Fruit fly (Drosophila melanogaster) whole organism, wandering third instar larva: ENCODE results near the gene bora.

Source experiments
- Abd-B ChIP-seq: fragments of >200 bp; optimal IDR thresholded peaks from 2 replicates; lab custom pipeline; 2017; ENCODE audit warnings: missing biosample characterization, missing genetic modification characterization
- CG32264 ChIP-seq: fragments of 200-800 bp; sonication (Bioruptor generic); optimal IDR thresholded peaks from 2 replicates; lab custom pipeline; 2016; ENCODE audit warnings: missing biosample characterization, missing genetic modification characterization
- CG9705 ChIP-seq: fragments of 200-800 bp; sonication (Bioruptor generic); optimal IDR thresholded peaks from 2 replicates; lab custom pipeline; 2018; ENCODE audit warnings: missing biosample characterization, mild to moderate bottlenecking, missing genetic modification characterization
- CrebA ChIP-seq: fragments of 200-800 bp; sonication (Bioruptor generic); optimal IDR thresholded peaks from 2 replicates; lab custom pipeline; 2016; ENCODE audit warnings: missing biosample characterization, mild to moderate bottlenecking, missing genetic modification characterization, borderline replicate concordance
- Dfd ChIP-seq: fragments of >200 bp; optimal IDR thresholded peaks from 2 replicates; lab custom pipeline; 2017; ENCODE audit warnings: missing biosample characterization, missing genetic modification characterization
- HLH106 ChIP-seq: fragments of 200-800 bp; optimal IDR thresholded peaks from 3 replicates; lab custom pipeline; 2019; ENCODE audit warnings: missing biosample characterization, mild to moderate bottlenecking, missing genetic modification characterization, moderate library complexity
- Hnf4 ChIP-seq: fragments of 200-800 bp; sonication (Bioruptor generic); optimal IDR thresholded peaks from 2 replicates; lab custom pipeline; 2016; ENCODE audit warnings: missing biosample characterization, mild to moderate bottlenecking, missing genetic modification characterization
- Hr78 ChIP-seq: fragments of >200 bp; optimal IDR thresholded peaks from 2 replicates; lab custom pipeline; 2017; ENCODE audit warnings: missing biosample characterization, missing genetic modification characterization
- Mio ChIP-seq: sonication (Bioruptor generic); optimal IDR thresholded peaks from 2 replicates; lab custom pipeline; 2016; ENCODE audit warnings: missing biosample characterization, missing genetic modification characterization
- Myc ChIP-seq: fragments of >200 bp; optimal IDR thresholded peaks from 2 replicates; lab custom pipeline; 2017
- N ChIP-seq: fragments of >200 bp; optimal IDR thresholded peaks from 2 replicates; lab custom pipeline; 2018; ENCODE audit warnings: missing biosample characterization, missing external identifiers, missing genetic modification characterization
- OdsH ChIP-seq: fragments of 200-800 bp; sonication (Bioruptor generic); optimal IDR thresholded peaks from 2 replicates; lab custom pipeline; 2016; ENCODE audit warnings: missing biosample characterization, mild to moderate bottlenecking, missing genetic modification characterization
- Rel ChIP-seq, 2 experiments: fragments of 200-800 bp; sonication (Bioruptor generic) in 1 of 2; optimal IDR thresholded peaks; 2 replicates in 1 of 2; 3 replicates in 1 of 2; lab custom pipeline; 2016 to 2019; ENCODE audit warnings: mild to moderate bottlenecking in 2 of 2, missing biosample characterization in 2 of 2, missing genetic modification characterization in 2 of 2, moderate library complexity in 1 of 2
- Sp1 ChIP-seq: fragments of 200-800 bp; sonication (Bioruptor generic); optimal IDR thresholded peaks from 3 replicates; lab custom pipeline; 2019; ENCODE audit warnings: missing biosample characterization, mild to moderate bottlenecking, missing genetic modification characterization, moderate library complexity
- Vsx2 ChIP-seq: fragments of 200-300, 225-300 bp; sonication (Bioruptor generic); optimal IDR thresholded peaks from 2 replicates; lab custom pipeline; 2018; ENCODE audit warnings: missing biosample characterization, missing genetic modification characterization; ENCODE audit not compliant: partially characterized antibody
- br ChIP-seq: fragments of 200-800 bp; sonication (Bioruptor generic); optimal IDR thresholded peaks from 2 replicates; lab custom pipeline; 2016; ENCODE audit warnings: missing biosample characterization, missing genetic modification characterization
- brk ChIP-seq: fragments of 200-800 bp; sonication (Bioruptor generic); optimal IDR thresholded peaks from 2 replicates; lab custom pipeline; 2016; ENCODE audit warnings: missing biosample characterization, mild to moderate bottlenecking, missing genetic modification characterization
- dl ChIP-seq, 2 experiments: fragments of 175-275, 200-275 bp in 1 of 2; fragments of 200-275 bp in 1 of 2; sonication (Bioruptor generic); optimal IDR thresholded peaks; lab custom pipeline; 2018; ENCODE audit warnings: mild to moderate bottlenecking in 2 of 2, missing biosample characterization in 2 of 2, missing genetic modification characterization in 2 of 2, moderate library complexity in 2 of 2; ENCODE audit not compliant: partially characterized antibody in 2 of 2, insufficient read depth in 1 of 2
- dmrt93B ChIP-seq: fragments of 200-800 bp; sonication (Bioruptor generic); optimal IDR thresholded peaks from 2 replicates; lab custom pipeline; 2018; ENCODE audit warnings: missing biosample characterization, mild to moderate bottlenecking, missing genetic modification characterization
- dsf ChIP-seq: sonication (Bioruptor generic); optimal IDR thresholded peaks from 2 replicates; lab custom pipeline; 2016; ENCODE audit warnings: missing biosample characterization, missing genetic modification characterization, borderline replicate concordance
- ey ChIP-seq: fragments of 200-800 bp; sonication (Bioruptor generic); optimal IDR thresholded peaks from 2 replicates; lab custom pipeline; 2016; ENCODE audit warnings: missing biosample characterization, missing genetic modification characterization
- foxo ChIP-seq, 2 experiments: fragments of 200-800 bp; sonication (Bioruptor generic); optimal IDR thresholded peaks; 2 replicates in 1 of 2; 3 replicates in 1 of 2; lab custom pipeline; 2016 to 2017; ENCODE audit warnings: missing biosample characterization in 2 of 2, missing genetic modification characterization in 2 of 2
- fru ChIP-seq: fragments of 200-800 bp; sonication (Bioruptor generic); optimal IDR thresholded peaks from 3 replicates; lab custom pipeline; 2016; ENCODE audit warnings: missing biosample characterization, mild to moderate bottlenecking, missing genetic modification characterization
- h ChIP-seq: fragments of 200-800 bp; sonication (Bioruptor generic); optimal IDR thresholded peaks from 3 replicates; lab custom pipeline; 2016; ENCODE audit warnings: missing biosample characterization, mild to moderate bottlenecking, missing genetic modification characterization
- jim ChIP-seq: fragments of 175-275, 200-325 bp; sonication (Bioruptor generic); optimal IDR thresholded peaks from 2 replicates; lab custom pipeline; 2016; ENCODE audit warnings: missing biosample characterization, mild to moderate bottlenecking, missing genetic modification characterization
- lola ChIP-seq: fragments of >200 bp; optimal IDR thresholded peaks from 2 replicates; lab custom pipeline; 2017; ENCODE audit warnings: missing biosample characterization, missing genetic modification characterization
- pan ChIP-seq: fragments of >200 bp; optimal IDR thresholded peaks from 2 replicates; lab custom pipeline; 2017
- rgr ChIP-seq: fragments of 200-800 bp; sonication (Bioruptor generic); optimal IDR thresholded peaks from 3 replicates; lab custom pipeline; 2016; ENCODE audit warnings: missing biosample characterization, mild to moderate bottlenecking, missing genetic modification characterization
- sage ChIP-seq: fragments of 200-800 bp; sonication (Bioruptor generic); optimal IDR thresholded peaks from 2 replicates; lab custom pipeline; 2016; ENCODE audit warnings: missing biosample characterization, mild to moderate bottlenecking, missing genetic modification characterization
- sv ChIP-seq: fragments of 200-800 bp; sonication (Bioruptor generic); optimal IDR thresholded peaks from 3 replicates; lab custom pipeline; 2016; ENCODE audit warnings: missing biosample characterization, missing genetic modification characterization
- tai ChIP-seq: sonication (Bioruptor generic); optimal IDR thresholded peaks from 2 replicates; lab custom pipeline; 2016; ENCODE audit warnings: missing biosample characterization, missing genetic modification characterization
- usp ChIP-seq: fragments of >200 bp; optimal IDR thresholded peaks from 2 replicates; lab custom pipeline; 2017; ENCODE audit warnings: missing biosample characterization, missing genetic modification characterization
- woc ChIP-seq: sonication (Bioruptor generic); optimal IDR thresholded peaks from 2 replicates; lab custom pipeline; 2016; ENCODE audit warnings: missing biosample characterization, mild to moderate bottlenecking, missing genetic modification characterization

bora gene

DNA sequence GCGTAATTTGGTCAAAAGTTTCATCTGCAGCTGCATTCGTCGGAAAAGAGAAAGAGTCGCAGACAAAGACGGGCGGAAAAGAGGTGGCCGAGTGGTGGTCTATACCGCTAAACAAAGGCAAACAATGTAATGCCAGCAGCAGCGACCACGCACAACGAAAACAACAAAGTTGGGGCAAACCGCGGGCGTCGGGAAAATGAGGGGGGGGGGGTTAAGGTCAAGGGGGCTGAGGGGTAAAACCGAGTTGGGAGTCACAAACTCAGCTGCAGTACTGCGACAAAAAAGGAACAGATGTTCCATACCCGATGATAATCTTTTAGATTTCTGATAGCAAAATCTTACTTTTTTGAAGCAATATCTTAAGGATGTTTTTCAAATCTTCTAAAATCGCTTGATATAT lies 14.3 kb downstream of the bora start:
- TF ChIP-seq lola (no peak), CG32264 (GFP tag; lab: Kevin White, UChicago) (no peak), usp (GFP tag; lab: Kevin White, UChicago) (no peak), woc (no peak), tai (GFP tag; lab: Kevin White, UChicago) (no peak), Sp1 (GFP tag; lab: Kevin White, UChicago) (no peak), CG9705 (GFP tag; lab: Kevin White, UChicago) (no peak), brk (GFP tag; lab: Kevin White, UChicago) (no peak), Dfd (GFP tag; lab: Kevin White, UChicago) (no peak), Myc (no peak), sv (GFP tag; lab: Kevin White, UChicago) (no peak), Mio (no peak), dmrt93B (GFP tag; lab: Kevin White, UChicago) (no peak), Hr78 (GFP tag; lab: Kevin White, UChicago) (no peak), HLH106 (tag; lab: Kevin White, UChicago) (no peak), rgr (no peak), ey (GFP tag; lab: Kevin White, UChicago) (no peak), fru (GFP tag; lab: Kevin White, UChicago) (no peak)
- TF ChIP-seq, all 38 proteins: peak for 0

DNA sequence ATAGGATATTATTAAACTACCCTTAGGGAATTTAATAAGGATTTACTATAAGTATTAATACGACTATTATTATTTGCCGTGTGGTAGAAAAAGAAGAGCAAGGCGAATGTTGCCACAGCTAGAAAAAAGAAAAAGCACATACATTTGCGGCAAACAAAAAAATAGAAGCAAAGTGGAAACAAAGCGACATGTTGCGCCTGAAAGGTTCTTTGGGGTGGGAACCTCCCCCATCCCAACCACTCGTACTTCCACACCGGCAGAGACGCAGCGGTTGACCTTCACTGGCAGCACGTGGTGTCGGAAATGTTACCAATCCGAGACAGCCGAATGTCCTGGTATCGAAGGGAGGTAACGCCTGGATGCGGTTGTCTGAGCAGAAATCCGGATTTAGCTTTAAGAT lies 14.9 kb downstream of the bora start:
- no peak for TF ChIP-seq CrebA (GFP tag; lab: Kevin White, UChicago)
- no peak for TF ChIP-seq tai (GFP tag; lab: Kevin White, UChicago)
- no peak for TF ChIP-seq Rel (GFP tag; optimal IDR thresholded peaks at IDR 0.05; lab: Kevin White, UChicago)
- TF ChIP-seq Rel (tag; optimal IDR thresholded peaks at IDR 0.05; lab: Kevin White, UChicago) = no peak
- no peak for TF ChIP-seq h
- no peak for TF ChIP-seq HLH106 (tag; lab: Kevin White, UChicago)
- no peak for TF ChIP-seq Hr78 (GFP tag; lab: Kevin White, UChicago)
- no peak for TF ChIP-seq dsf (GFP tag; lab: Kevin White, UChicago)
- TF ChIP-seq dmrt93B (GFP tag; lab: Kevin White, UChicago) = no peak
- TF ChIP-seq Mio = no peak
- no peak for TF ChIP-seq pan
- TF ChIP-seq Abd-B = no peak
- no peak for TF ChIP-seq Dfd (GFP tag; lab: Kevin White, UChicago)
- TF ChIP-seq N = no peak
- TF ChIP-seq, all 38 proteins: peak for 0

DNA sequence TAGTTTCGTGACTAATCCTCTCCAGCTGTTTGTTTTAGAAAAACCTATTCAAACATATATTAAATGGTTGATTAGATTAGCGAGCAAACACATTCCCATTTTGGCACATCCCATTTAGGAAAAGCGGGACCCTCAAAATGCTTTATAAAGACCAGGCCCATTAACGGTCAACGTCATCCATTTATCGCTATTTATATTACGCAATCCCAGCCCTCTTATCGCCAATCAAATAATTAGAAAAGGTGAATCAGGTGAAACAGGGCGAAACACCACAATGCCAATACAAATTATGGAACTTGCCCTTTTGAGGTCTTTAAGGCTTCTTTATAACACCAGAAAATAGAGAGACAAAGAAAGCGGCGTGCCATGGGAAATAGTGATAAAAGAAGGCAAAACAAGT lies 15.6 kb downstream of the bora start:
- TF ChIP-seq Hr78 (GFP tag; lab: Kevin White, UChicago) (no peak), dsf (GFP tag; lab: Kevin White, UChicago) (no peak), HLH106 (tag; lab: Kevin White, UChicago) (no peak), Mio (no peak), foxo (GFP tag; optimal IDR thresholded peaks at IDR 0.05; lab: Kevin White, UChicago) (no peak), Myc (no peak), Abd-B (no peak), Rel (GFP tag; optimal IDR thresholded peaks at IDR 0.05; lab: Kevin White, UChicago) (no peak), Rel (tag; optimal IDR thresholded peaks at IDR 0.05; lab: Kevin White, UChicago) (no peak), CG9705 (GFP tag; lab: Kevin White, UChicago) (no peak), fru (GFP tag; lab: Kevin White, UChicago) (no peak), CG32264 (GFP tag; lab: Kevin White, UChicago) (no peak), Vsx2 (GFP tag; lab: Kevin White, UChicago) (no peak), sage (GFP tag; lab: Kevin White, UChicago) (no peak), dl (GFP tag; optimal IDR thresholded peaks at IDR 0.05; lab: Kevin White, UChicago; ENCODE audit: insufficient read depth in 1 of 2, partially characterized antibody in 2 of 2) (no peak), woc (no peak), ey (GFP tag; lab: Kevin White, UChicago) (no peak), h (no peak)

DNA sequence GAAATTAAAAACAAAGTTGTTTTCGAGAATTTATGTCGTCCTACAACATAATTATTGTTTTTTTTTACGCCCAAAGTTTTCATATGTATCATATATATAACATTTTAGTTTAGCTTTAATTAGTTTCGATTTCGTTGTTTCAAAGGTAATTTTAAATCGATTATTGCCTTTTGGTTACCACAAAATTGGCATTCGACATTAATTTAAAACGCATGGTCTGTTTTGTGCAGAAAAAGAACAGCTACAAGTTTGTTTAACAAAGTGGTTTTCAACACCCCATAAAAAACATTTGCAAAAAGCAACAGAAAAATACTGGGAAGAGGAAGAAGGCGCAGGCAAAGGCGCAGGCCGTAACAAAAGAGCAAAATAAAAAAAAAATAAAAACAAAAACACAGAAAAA lies 16.0 kb downstream of the bora start:
- TF ChIP-seq Hnf4 (GFP tag; lab: Kevin White, UChicago) (no peak), jim (no peak), N (no peak), Myc (no peak), lola (no peak), Vsx2 (GFP tag; lab: Kevin White, UChicago) (no peak), h (no peak), foxo (GFP tag; optimal IDR thresholded peaks at IDR 0.05; lab: Kevin White, UChicago) (no peak), woc (no peak), Abd-B (no peak), br (GFP tag; lab: Kevin White, UChicago) (no peak), ey (GFP tag; lab: Kevin White, UChicago) (no peak), OdsH (GFP tag; lab: Kevin White, UChicago) (no peak)
